Worm (Caenorhabditis elegans) whole organism, L1 larva: ENCODE data around the gene C05C9.2.

ENCODE experiments used
- C04F5.9 ChIP-seq: sonication (generic microtip); optimal IDR thresholded peaks from 2 replicates; lab custom pipeline; 2016; ENCODE audit warnings: missing genetic modification characterization, missing compliant biosample characterization
- Y116A8C.19 ChIP-seq: sonication (generic microtip); optimal IDR thresholded peaks from 2 replicates; lab custom pipeline; 2016; ENCODE audit warnings: missing compliant biosample characterization, missing genetic modification characterization, borderline replicate concordance
- aha-1 ChIP-seq: fragments of 150-350 bp; optimal IDR thresholded peaks from 2 replicates; lab custom pipeline; 2014; ENCODE audit warnings: missing biosample characterization, missing genetic modification characterization
- alr-1 ChIP-seq: fragments of 200-800 bp; sonication (Bioruptor generic); optimal IDR thresholded peaks from 2 replicates; lab custom pipeline; 2018; ENCODE audit warnings: borderline replicate concordance, mild to moderate bottlenecking, missing genetic modification characterization, missing compliant biosample characterization
- ama-1 ChIP-seq: fragments of 150-350 bp; optimal IDR thresholded peaks from 2 replicates; lab custom pipeline; 2014
- ceh-63 ChIP-seq: fragments of 200-800 bp; sonication (Bioruptor generic); optimal IDR thresholded peaks from 2 replicates; lab custom pipeline; 2018; ENCODE audit warnings: mild to moderate bottlenecking, missing genetic modification characterization, missing compliant biosample characterization
- ceh-8 ChIP-seq: fragments of 200-800 bp; sonication (Bioruptor generic); optimal IDR thresholded peaks from 2 replicates; lab custom pipeline; 2018; ENCODE audit warnings: mild to moderate bottlenecking, missing genetic modification characterization, moderate library complexity, missing compliant biosample characterization
- ceh-82 ChIP-seq, 3 experiments: fragments of 150-350 bp in 1 of 3; sonication (generic microtip) in 2 of 3; optimal IDR thresholded peaks; 2 replicates each; lab custom pipeline; 2014 to 2017; ENCODE audit warnings: missing biosample characterization in 3 of 3, missing genetic modification characterization in 3 of 3
- ceh-88 ChIP-seq: fragments of 200-800 bp; sonication (Bioruptor generic); IDR thresholded peaks from 2 replicates; pipeline ENCODE4 v1.3.6; 2022; ENCODE audit warnings: missing genetic modification characterization, missing compliant biosample characterization
- ceh-90 ChIP-seq: sonication (generic microtip); optimal IDR thresholded peaks from 2 replicates; lab custom pipeline; 2016; ENCODE audit warnings: missing genetic modification characterization, missing compliant biosample characterization
- efl-1 ChIP-seq, 4 experiments: fragments of 150-350 bp; optimal IDR thresholded peaks in 3 of 4; peaks in 1 of 4; 1 replicate in 1 of 4; 2 replicates in 3 of 4; lab custom pipeline; 2014; ENCODE audit warnings: missing biosample characterization in 2 of 4, missing genetic modification characterization in 2 of 4, missing genetic modification reagents in 2 of 4
- egl-27 ChIP-seq, 2 experiments: fragments of 150-350 bp in 1 of 2; sonication (generic microtip); optimal IDR thresholded peaks; 3 replicates each; lab custom pipeline; 2017 to 2018; ENCODE audit warnings: missing biosample characterization in 2 of 2, missing genetic modification characterization in 2 of 2, missing genetic modification reagents in 2 of 2
- ets-5 ChIP-seq: fragments of 200-800 bp; sonication (Bioruptor generic); IDR thresholded peaks from 2 replicates; pipeline ENCODE4 v1.3.6; 2022; ENCODE audit warnings: missing genetic modification characterization, missing compliant biosample characterization
- fkh-4 ChIP-seq: sonication (generic microtip); optimal IDR thresholded peaks from 2 replicates; lab custom pipeline; 2016; ENCODE audit warnings: missing compliant biosample characterization, missing genetic modification characterization, borderline replicate concordance
- fkh-8 ChIP-seq: sonication (generic microtip); optimal IDR thresholded peaks from 2 replicates; lab custom pipeline; 2016; ENCODE audit warnings: mild to moderate bottlenecking, missing genetic modification characterization, missing compliant biosample characterization
- hlh-17 ChIP-seq: fragments of 200-800 bp; sonication (Bioruptor generic); optimal IDR thresholded peaks from 2 replicates; lab custom pipeline; 2018; ENCODE audit warnings: missing genetic modification characterization, mild to moderate bottlenecking, missing compliant biosample characterization, moderate library complexity, borderline replicate concordance
- hlh-4 ChIP-seq: sonication (generic microtip); optimal IDR thresholded peaks from 2 replicates; lab custom pipeline; 2016; ENCODE audit warnings: mild to moderate bottlenecking, missing genetic modification characterization, missing compliant biosample characterization
- irx-1 ChIP-seq: sonication (generic microtip); optimal IDR thresholded peaks from 2 replicates; lab custom pipeline; 2016; ENCODE audit warnings: missing genetic modification characterization, missing compliant biosample characterization
- isw-1 ChIP-seq: fragments of 200-800 bp; sonication (Bioruptor generic); IDR thresholded peaks from 2 replicates; pipeline ENCODE4 v1.3.6; 2022; ENCODE audit warnings: missing genetic modification characterization, missing compliant biosample characterization
- jun-1 ChIP-seq: fragments of 150-350 bp; optimal IDR thresholded peaks from 2 replicates; lab custom pipeline; 2014; ENCODE audit warnings: missing biosample characterization, missing genetic modification reagents, missing genetic modification characterization
- lin-13 ChIP-seq: fragments of 150-350 bp; optimal IDR thresholded peaks from 2 replicates; lab custom pipeline; 2014; ENCODE audit warnings: missing biosample characterization, missing genetic modification reagents, missing genetic modification characterization
- lin-14 ChIP-seq: fragments of 200-800 bp; sonication (Bioruptor generic); optimal IDR thresholded peaks from 2 replicates; lab custom pipeline; 2018; ENCODE audit warnings: mild to moderate bottlenecking, missing genetic modification characterization, moderate library complexity, missing compliant biosample characterization
- lin-15B ChIP-seq: fragments of 150-350 bp; sonication (generic microtip); optimal IDR thresholded peaks from 3 replicates; lab custom pipeline; 2014; ENCODE audit warnings: missing biosample characterization, missing genetic modification characterization
- lin-35 ChIP-seq, 2 experiments: fragments of 150-350 bp; optimal IDR thresholded peaks; 2 replicates each; lab custom pipeline; 2014; ENCODE audit warnings: missing biosample characterization in 2 of 2, missing genetic modification characterization in 2 of 2, missing genetic modification reagents in 2 of 2
- lin-39 ChIP-seq: fragments of 150-350 bp; optimal IDR thresholded peaks from 2 replicates; lab custom pipeline; 2014; ENCODE audit warnings: missing biosample characterization, missing genetic modification reagents, missing genetic modification characterization
- lir-3 ChIP-seq: sonication (generic microtip); optimal IDR thresholded peaks from 2 replicates; lab custom pipeline; 2016; ENCODE audit warnings: mild to moderate bottlenecking, missing genetic modification characterization, moderate library complexity, missing compliant biosample characterization; ENCODE audit not compliant: poor library complexity
- lsy-2 ChIP-seq, 2 experiments: fragments of 150-350 bp; optimal IDR thresholded peaks; 2 replicates each; lab custom pipeline; 2014; ENCODE audit warnings: missing biosample characterization in 2 of 2, missing genetic modification characterization in 2 of 2
- mdl-1 ChIP-seq, 2 experiments: fragments of 150-350 bp; optimal IDR thresholded peaks; 2 replicates each; lab custom pipeline; 2014 to 2017; ENCODE audit warnings: missing biosample characterization in 2 of 2, missing genetic modification characterization in 2 of 2, inconsistent platforms in 1 of 2
- mef-2 ChIP-seq: fragments of 150-350 bp; optimal IDR thresholded peaks from 2 replicates; lab custom pipeline; 2014; ENCODE audit warnings: missing biosample characterization, missing genetic modification characterization
- mep-1 ChIP-seq: fragments of 150-350 bp; optimal IDR thresholded peaks from 2 replicates; lab custom pipeline; 2014; ENCODE audit warnings: missing biosample characterization, missing genetic modification characterization
- nhr-19 ChIP-seq: fragments of 200-800 bp; sonication (Bioruptor generic); conservative IDR thresholded peaks from 2 replicates; pipeline ENCODE4 v1.3.6; 2022; ENCODE audit warnings: missing genetic modification characterization, missing compliant biosample characterization
- nhr-20 ChIP-seq: sonication (generic microtip); optimal IDR thresholded peaks from 2 replicates; lab custom pipeline; 2016; ENCODE audit warnings: mild to moderate bottlenecking, missing genetic modification characterization, missing compliant biosample characterization
- nhr-237 ChIP-seq: fragments of 150-350 bp; optimal IDR thresholded peaks from 2 replicates; lab custom pipeline; 2014; ENCODE audit warnings: missing biosample characterization, missing genetic modification characterization
- nhr-28 ChIP-seq: fragments of 150-350 bp; optimal IDR thresholded peaks from 2 replicates; lab custom pipeline; 2014; ENCODE audit warnings: missing biosample characterization, missing genetic modification characterization
- nhr-47 ChIP-seq: sonication (generic microtip); optimal IDR thresholded peaks from 2 replicates; lab custom pipeline; 2016; ENCODE audit warnings: mild to moderate bottlenecking, missing genetic modification characterization, moderate library complexity, missing compliant biosample characterization
- nhr-71 ChIP-seq: sonication (generic microtip); optimal IDR thresholded peaks from 2 replicates; lab custom pipeline; 2016; ENCODE audit warnings: mild to moderate bottlenecking, missing genetic modification characterization, moderate library complexity, missing compliant biosample characterization
- nhr-76 ChIP-seq: sonication (generic microtip); optimal IDR thresholded peaks from 2 replicates; lab custom pipeline; 2017; ENCODE audit warnings: missing biosample characterization, missing genetic modification characterization
- nhr-77 ChIP-seq: fragments of 150-350 bp; optimal IDR thresholded peaks from 2 replicates; lab custom pipeline; 2014; ENCODE audit warnings: missing biosample characterization, missing genetic modification characterization
- nhr-85 ChIP-seq: sonication (generic microtip); peaks from one replicate; lab custom pipeline; 2016; ENCODE audit warnings: missing genetic modification characterization, inconsistent platforms, missing compliant biosample characterization
- pag-3 ChIP-seq: sonication (generic microtip); optimal IDR thresholded peaks from 2 replicates; lab custom pipeline; 2017; ENCODE audit warnings: missing genetic modification characterization, mild to moderate bottlenecking, missing compliant biosample characterization, antibody characterized with exemption, borderline replicate concordance; ENCODE audit not compliant: insufficient read depth
- pax-3 ChIP-seq: fragments of 200-800 bp; sonication (Bioruptor generic); optimal IDR thresholded peaks from 2 replicates; lab custom pipeline; 2018; ENCODE audit warnings: mild to moderate bottlenecking, missing genetic modification characterization, moderate library complexity, missing compliant biosample characterization
- rnt-1 ChIP-seq: sonication (generic microtip); optimal IDR thresholded peaks from 2 replicates; lab custom pipeline; 2016; ENCODE audit warnings: mild to moderate bottlenecking, missing genetic modification characterization, moderate library complexity, missing compliant biosample characterization
- snpc-4 ChIP-seq: fragments of 150-350 bp; optimal IDR thresholded peaks from 2 replicates; lab custom pipeline; 2014; ENCODE audit warnings: missing biosample characterization, missing genetic modification characterization
- snu-23 ChIP-seq: sonication (generic microtip); optimal IDR thresholded peaks from 2 replicates; lab custom pipeline; 2016; ENCODE audit warnings: missing genetic modification characterization, missing compliant biosample characterization
- sox-4 ChIP-seq: sonication (generic microtip); optimal IDR thresholded peaks from 2 replicates; lab custom pipeline; 2016; ENCODE audit warnings: missing genetic modification characterization, missing compliant biosample characterization
- swsn-7 ChIP-seq: sonication (generic microtip); optimal IDR thresholded peaks from 2 replicates; lab custom pipeline; 2016; ENCODE audit warnings: missing genetic modification characterization, missing compliant biosample characterization
- tbx-2 ChIP-seq: sonication (generic microtip); optimal IDR thresholded peaks from 2 replicates; lab custom pipeline; 2016; ENCODE audit warnings: missing genetic modification characterization, missing compliant biosample characterization
- tlp-1 ChIP-seq: fragments of 150-350 bp; optimal IDR thresholded peaks from 2 replicates; lab custom pipeline; 2014; ENCODE audit warnings: missing biosample characterization, missing genetic modification characterization
- unc-130 ChIP-seq: fragments of 150-350 bp; optimal IDR thresholded peaks from 2 replicates; lab custom pipeline; 2017; ENCODE audit warnings: missing biosample characterization, missing genetic modification characterization, inconsistent platforms
- unc-62 ChIP-seq: fragments of 150-350 bp; optimal IDR thresholded peaks from 2 replicates; lab custom pipeline; 2014; ENCODE audit warnings: missing biosample characterization, missing genetic modification reagents, missing genetic modification characterization
- unc-86 ChIP-seq: sonication (generic microtip); optimal IDR thresholded peaks from 2 replicates; lab custom pipeline; 2016; ENCODE audit warnings: missing genetic modification characterization, missing compliant biosample characterization
- unc-98 ChIP-seq: fragments of 200-800 bp; sonication (Bioruptor generic); IDR thresholded peaks from 2 replicates; pipeline ENCODE4 v1.3.6; 2022; ENCODE audit warnings: missing genetic modification characterization, missing compliant biosample characterization
- xbp-1 ChIP-seq: sonication (generic microtip); optimal IDR thresholded peaks from 2 replicates; lab custom pipeline; 2016; ENCODE audit warnings: missing genetic modification characterization, missing compliant biosample characterization
- zag-1 ChIP-seq: fragments of 150-350 bp; optimal IDR thresholded peaks from 2 replicates; lab custom pipeline; 2014; ENCODE audit warnings: missing biosample characterization, missing genetic modification characterization

C05C9.2 gene

ce11 chrX:11136988-11137387, 15.9 kb upstream of the C05C9.2 start (continued):
- TF ChIP-seq fkh-8 (tag; lab: Kevin White, UChicago) (no peak), egl-27 (tag; optimal IDR thresholded peaks at IDR 0.05; lab: Kevin White, UChicago) (no peak), irx-1 (tag; lab: Kevin White, UChicago) (no peak), snpc-4 (no peak), efl-1 (optimal IDR thresholded peaks at IDR 0.05; lab: Kevin White, UChicago) (no peak), efl-1 (GFP tag; optimal IDR thresholded peaks at IDR 0.05 in 1 of 2; lab: Kevin White, UChicago) (no peak), xbp-1 (tag; lab: Kevin White, UChicago) (no peak), lin-35 (GFP tag; optimal IDR thresholded peaks at IDR 0.05; lab: Kevin White, UChicago) (peak in 1 of 2 experiments; percentile 21), mef-2 (tag; lab: Kevin White, UChicago) (no peak), ceh-63 (GFP tag; lab: Kevin White, UChicago) (no peak), ceh-8 (GFP tag; lab: Kevin White, UChicago) (no peak), mdl-1 (tag; optimal IDR thresholded peaks at IDR 0.05; lab: Kevin White, UChicago) (no peak), aha-1 (tag; lab: Kevin White, UChicago) (no peak), Y116A8C.19 (tag; lab: Kevin White, UChicago) (no peak), C04F5.9 (tag; lab: Kevin White, UChicago) (no peak), sox-4 (tag; lab: Kevin White, UChicago) (no peak), nhr-47 (no peak), isw-1 (no peak), swsn-7 (tag; lab: Kevin White, UChicago) (no peak), nhr-20 (tag; lab: Kevin White, UChicago) (peak; percentile 32), lin-14 (GFP tag; lab: Kevin White, UChicago) (peak; percentile 44), lin-39 (no peak), tlp-1 (no peak), pax-3 (tag; lab: Kevin White, UChicago) (no peak), fkh-4 (tag; lab: Kevin White, UChicago) (no peak), lin-15B (tag; lab: Kevin White, UChicago) (no peak), nhr-237 (no peak), nhr-76 (tag; lab: Kevin White, UChicago) (no peak), hlh-17 (no peak), nhr-77 (tag; lab: Kevin White, UChicago) (no peak), ceh-90 (tag; lab: Kevin White, UChicago) (no peak), ceh-88 (GFP tag; lab: Robert Waterston, UW) (no peak), nhr-19 (GFP tag; lab: Robert Waterston, UW) (no peak), ets-5 (GFP tag; lab: Robert Waterston, UW) (no peak), zag-1 (tag; lab: Kevin White, UChicago) (no peak), alr-1 (no peak), nhr-71 (peak; percentile 32), nhr-28 (tag; lab: Kevin White, UChicago) (no peak), unc-62 (no peak), unc-86 (tag; lab: Kevin White, UChicago) (no peak), lin-13 (no peak), lir-3 (tag; lab: Kevin White, UChicago) (no peak), jun-1 (tag; lab: Kevin White, UChicago) (no peak), pag-3 (no peak), rnt-1 (tag; lab: Kevin White, UChicago) (no peak), mep-1 (no peak), nhr-85 (peak; percentile 68), unc-130 (tag; lab: Kevin White, UChicago) (peak; percentile 7), unc-98 (GFP tag; lab: Robert Waterston, UW) (no peak), lsy-2 (tag; optimal IDR thresholded peaks at IDR 0.05; lab: Kevin White, UChicago) (no peak), ceh-82 (tag; optimal IDR thresholded peaks at IDR 0.05; lab: Kevin White, UChicago) (no peak), tbx-2 (tag; lab: Kevin White, UChicago) (no peak), snu-23 (peak; percentile 26), hlh-4 (tag; lab: Kevin White, UChicago) (no peak), ama-1 (lab: Kevin White, UChicago) (no peak)
